Worm (Caenorhabditis elegans) whole organism, early embryonic: ENCODE measurements around the gene tab-1.

Source experiments
- aly-1 ChIP-seq: sonication (generic microtip); optimal IDR thresholded peaks from 2 replicates; lab custom pipeline; 2016; ENCODE audit warnings: missing genetic modification characterization, missing compliant biosample characterization
- ama-1 ChIP-seq: fragments of 150-350 bp; optimal IDR thresholded peaks from 2 replicates; lab custom pipeline; 2014
- ceh-13 ChIP-seq: fragments of 200-800 bp; sonication (Bioruptor generic); optimal IDR thresholded peaks from 2 replicates; lab custom pipeline; 2018; ENCODE audit warnings: mild to moderate bottlenecking, missing genetic modification characterization, missing compliant biosample characterization
- ets-7 ChIP-seq: sonication (generic microtip); optimal IDR thresholded peaks from 2 replicates; lab custom pipeline; 2016; ENCODE audit warnings: missing genotype, missing genetic modification characterization, missing compliant biosample characterization

- TF ChIP-seq ceh-13 (GFP tag; lab: Kevin White, UChicago): no peak
- TF ChIP-seq aly-1: no peak
- TF ChIP-seq ama-1: no peak
- no peak for TF ChIP-seq ets-7
These were observed 21.9 kb upstream of the tab-1 start for ce11 chrII:6781231-6781630.
